Worm (Caenorhabditis elegans) whole organism, L3 larva: ENCODE results near the gene Y73B6BL.12.

Experiments used
- ZK546.5 ChIP-seq: sonication (generic microtip); optimal IDR thresholded peaks from 2 replicates; lab custom pipeline; 2017; ENCODE audit warnings: missing biosample characterization, missing genetic modification characterization
- aly-2 ChIP-seq: fragments of 150-350 bp; optimal IDR thresholded peaks from 2 replicates; lab custom pipeline; 2014; ENCODE audit warnings: missing biosample characterization, missing genetic modification characterization
- ama-1 ChIP-seq: fragments of 150-350 bp; optimal IDR thresholded peaks from 2 replicates; lab custom pipeline; 2018
- ceh-16 ChIP-seq: sonication (generic microtip); optimal IDR thresholded peaks from 2 replicates; lab custom pipeline; 2017; ENCODE audit warnings: missing biosample characterization, missing genetic modification characterization
- ceh-9 ChIP-seq: sonication (generic microtip); optimal IDR thresholded peaks from 2 replicates; lab custom pipeline; 2018; ENCODE audit warnings: missing biosample characterization, missing genetic modification characterization
- elt-1 ChIP-seq: fragments of 150-350 bp; optimal IDR thresholded peaks from 2 replicates; lab custom pipeline; 2014; ENCODE audit warnings: missing biosample characterization, missing genetic modification characterization
- elt-2 ChIP-seq: sonication (generic microtip); optimal IDR thresholded peaks from 2 replicates; lab custom pipeline; 2016; ENCODE audit warnings: missing genetic modification reagents, mild to moderate bottlenecking, missing genetic modification characterization, missing compliant biosample characterization
- elt-3 ChIP-seq, 3 experiments: fragments of 150-350 bp in 1 of 3; sonication (generic microtip) in 2 of 3; optimal IDR thresholded peaks; 2 replicates in 2 of 3; 4 replicates in 1 of 3; lab custom pipeline; 2014 to 2017; ENCODE audit warnings: missing biosample characterization in 3 of 3, missing genetic modification characterization in 3 of 3
- eor-1 ChIP-seq, 2 experiments: fragments of 150-350 bp; optimal IDR thresholded peaks; 2 replicates each; lab custom pipeline; 2014 to 2018; ENCODE audit warnings: missing biosample characterization in 2 of 2, missing genetic modification characterization in 2 of 2
- fkh-2 ChIP-seq: fragments of 150-350 bp; optimal IDR thresholded peaks from 2 replicates; lab custom pipeline; 2014; ENCODE audit warnings: missing biosample characterization, missing genetic modification reagents, missing genetic modification characterization
- fos-1 ChIP-seq: fragments of 150-350 bp; optimal IDR thresholded peaks from 2 replicates; lab custom pipeline; 2014; ENCODE audit warnings: missing biosample characterization, missing genetic modification characterization
- lsy-12 ChIP-seq: sonication (generic microtip); optimal IDR thresholded peaks from 2 replicates; lab custom pipeline; 2016; ENCODE audit warnings: mild to moderate bottlenecking, missing genetic modification characterization, missing compliant biosample characterization
- mdl-1 ChIP-seq: fragments of 150-350 bp; optimal IDR thresholded peaks from 2 replicates; lab custom pipeline; 2014; ENCODE audit warnings: missing biosample characterization, missing genetic modification characterization
- nfya-1 ChIP-seq: sonication (generic microtip); optimal IDR thresholded peaks from 2 replicates; lab custom pipeline; 2017; ENCODE audit warnings: missing genetic modification characterization, mild to moderate bottlenecking, missing compliant biosample characterization, antibody characterized with exemption, moderate library complexity; ENCODE audit not compliant: insufficient read depth
- nhr-11 ChIP-seq: fragments of 150-350 bp; optimal IDR thresholded peaks from 2 replicates; lab custom pipeline; 2014; ENCODE audit warnings: missing biosample characterization, missing genetic modification characterization
- nhr-12 ChIP-seq: fragments of 150-350 bp; optimal IDR thresholded peaks from 2 replicates; lab custom pipeline; 2014; ENCODE audit warnings: missing biosample characterization, missing genetic modification characterization
- nhr-237 ChIP-seq: fragments of 150-350 bp; optimal IDR thresholded peaks from 2 replicates; lab custom pipeline; 2014; ENCODE audit warnings: missing biosample characterization, missing genetic modification characterization
- nhr-28 ChIP-seq: fragments of 150-350 bp; optimal IDR thresholded peaks from 2 replicates; lab custom pipeline; 2014; ENCODE audit warnings: missing biosample characterization, missing genetic modification characterization
- nhr-43 ChIP-seq: sonication (generic microtip); optimal IDR thresholded peaks from 2 replicates; lab custom pipeline; 2016; ENCODE audit warnings: mild to moderate bottlenecking, missing genetic modification characterization, missing compliant biosample characterization; ENCODE audit not compliant: poor library complexity, severe bottlenecking
- pha-4 ChIP-seq: fragments of 150-350 bp; optimal IDR thresholded peaks from 2 replicates; lab custom pipeline; 2014; ENCODE audit warnings: missing biosample characterization, missing genetic modification reagents, missing genetic modification characterization
- pqm-1 ChIP-seq: fragments of 150-350 bp; optimal IDR thresholded peaks from 2 replicates; lab custom pipeline; 2017; ENCODE audit warnings: missing biosample characterization, missing genetic modification characterization, inconsistent platforms
- skn-1 ChIP-seq: fragments of 150-350 bp; optimal IDR thresholded peaks from 2 replicates; lab custom pipeline; 2014; ENCODE audit warnings: missing biosample characterization, missing genetic modification characterization
- tbx-2 ChIP-seq: sonication (generic microtip); optimal IDR thresholded peaks from 2 replicates; lab custom pipeline; 2016; ENCODE audit warnings: mild to moderate bottlenecking, missing genetic modification characterization, missing compliant biosample characterization
- zag-1 ChIP-seq: fragments of 150-350 bp; optimal IDR thresholded peaks from 2 replicates; lab custom pipeline; 2014; ENCODE audit warnings: missing biosample characterization, missing genetic modification characterization

Gene Y73B6BL.12

ce11 chrIV:6282143-6282542 is 35.1 kb downstream of the Y73B6BL.12 start, which contains the start of gene srv-32:
TSS of gene srv-32 (minus strand) at chrIV:6282243.
- TF ChIP-seq skn-1 (tag; lab: Kevin White, UChicago): no peak
- no peak for TF ChIP-seq ceh-9 (tag; lab: Kevin White, UChicago)
- TF ChIP-seq nhr-43 (tag; lab: Kevin White, UChicago): no peak

- peak; percentile 72 for TF ChIP-seq pha-4 (tag; lab: Kevin White, UChicago)
- no peak for TF ChIP-seq zag-1 (tag; lab: Kevin White, UChicago)
These were observed 37.9 kb downstream of the Y73B6BL.12 start, which contains the start of gene sams-5 for ce11 chrIV:6279392-6279791. TSS of gene sams-5 (minus strand) at chrIV:6279522.

ce11 chrIV:6275671-6276209 is 41.5 kb downstream of the Y73B6BL.12 start, which contains the start of the genes aat-4 and T13A10.1:
TSS of gene aat-4 (minus strand) at chrIV:6275721.
TSS of gene T13A10.1 (plus strand) at chrIV:6276081.
- no peak for TF ChIP-seq ZK546.5 (tag; lab: Kevin White, UChicago)
- TF ChIP-seq nhr-43 (tag; lab: Kevin White, UChicago): no peak
- no peak for TF ChIP-seq pha-4 (tag; lab: Kevin White, UChicago)
- TF ChIP-seq elt-2 (tag; lab: Kevin White, UChicago): peak; percentile 85
- no peak for TF ChIP-seq fos-1 (tag; lab: Kevin White, UChicago)
- TF ChIP-seq pqm-1 (tag; lab: Kevin White, UChicago): peak; percentile 60

ce11 chrIV:6271923-6272322 is 45.3 kb downstream of the Y73B6BL.12 start, which contains the start of gene srv-31:
TSS of gene srv-31 (minus strand) at chrIV:6272023.
- TF ChIP-seq pha-4 (tag; lab: Kevin White, UChicago): no peak
- no peak for TF ChIP-seq ceh-16
- TF ChIP-seq ama-1 (lab: Kevin White, UChicago): no peak
- no peak for TF ChIP-seq skn-1 (tag; lab: Kevin White, UChicago)
- TF ChIP-seq elt-1: no peak
- no peak for TF ChIP-seq tbx-2 (tag; lab: Kevin White, UChicago)
- TF ChIP-seq elt-3 (tag; optimal IDR thresholded peaks at IDR 0.05; lab: Kevin White, UChicago): no peak
- TF ChIP-seq ceh-9 (tag; lab: Kevin White, UChicago): no peak
- TF ChIP-seq nhr-11 (tag; lab: Kevin White, UChicago): no peak
- TF ChIP-seq aly-2 (tag; lab: Kevin White, UChicago): no peak
- no peak for TF ChIP-seq nhr-43 (tag; lab: Kevin White, UChicago)

ce11 chrIV:6269346-6269745 is 47.9 kb downstream of the Y73B6BL.12 start, which contains the start of gene srv-30:
TSS of gene srv-30 (minus strand) at chrIV:6269446.
- TF ChIP-seq mdl-1 (tag; lab: Kevin White, UChicago): no peak
- TF ChIP-seq fkh-2 (tag; lab: Kevin White, UChicago): no peak
- TF ChIP-seq nhr-237 (tag; lab: Kevin White, UChicago): no peak
- no peak for TF ChIP-seq pha-4 (tag; lab: Kevin White, UChicago)
- TF ChIP-seq nhr-28 (tag; lab: Kevin White, UChicago): no peak
- TF ChIP-seq eor-1 (tag; optimal IDR thresholded peaks at IDR 0.05; lab: Kevin White, UChicago): no peak
- TF ChIP-seq nhr-12 (tag; lab: Kevin White, UChicago): no peak
- no peak for TF ChIP-seq nfya-1 (tag; lab: Kevin White, UChicago)
- no peak for TF ChIP-seq lsy-12 (tag; lab: Kevin White, UChicago)
